Fruit fly (Drosophila melanogaster) S2 (cell line): ENCODE measurements around the gene meigo.

ENCODE experiments used
- CG8478 ChIP-seq: fragments of >200 bp; optimal IDR thresholded peaks from 2 replicates; lab custom pipeline; 2018
- CTCF ChIP-seq, 2 experiments: fragments of >200 bp; optimal IDR thresholded peaks; 2 replicates each; lab custom pipeline; 2018

DNA sequence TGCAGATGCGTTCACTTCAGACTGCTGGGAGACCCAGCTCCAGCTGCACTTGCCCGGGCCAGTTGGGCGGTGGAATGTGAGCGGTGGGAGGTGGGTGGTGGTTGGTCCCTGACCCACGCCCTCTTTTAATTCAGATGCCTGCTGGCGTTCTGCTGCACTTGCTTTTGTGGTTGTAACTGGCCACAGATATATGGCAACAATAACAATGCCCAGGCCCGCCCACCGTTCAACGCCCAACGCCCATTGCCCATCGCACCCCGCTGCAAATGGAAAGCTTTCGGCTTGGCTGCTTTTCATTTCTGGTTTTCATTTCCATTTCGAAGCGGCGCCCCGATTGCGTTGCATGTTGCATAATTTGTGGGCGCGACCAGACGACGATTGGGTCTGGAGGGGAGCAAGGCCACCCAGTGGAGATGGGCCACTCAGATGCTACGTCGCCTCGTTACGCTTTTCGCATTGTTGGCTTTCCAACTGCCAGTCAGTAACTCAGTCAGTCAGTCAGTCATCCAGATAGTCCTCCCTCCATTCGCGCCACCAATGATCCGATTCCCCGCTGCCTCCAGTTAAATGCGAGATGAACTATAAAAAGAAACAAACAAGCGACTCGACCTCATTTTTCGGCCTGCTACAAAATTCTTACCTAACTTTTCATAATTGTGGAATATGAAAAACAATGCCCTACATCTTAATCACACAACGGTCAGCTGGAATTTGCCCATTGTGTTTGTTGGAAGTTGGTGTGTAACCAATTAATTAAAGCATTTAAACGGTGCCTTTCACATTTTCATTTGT, 47.6 kb upstream of the meigo start:
- TF ChIP-seq CG8478 (lab: Kevin White, UChicago), result no peak
- TF ChIP-seq CTCF (optimal IDR thresholded peaks at IDR 0.05; lab: Kevin White, UChicago), result no peak
